Worm (Caenorhabditis elegans): ENCODE results near the gene rab-30.

DNA sequence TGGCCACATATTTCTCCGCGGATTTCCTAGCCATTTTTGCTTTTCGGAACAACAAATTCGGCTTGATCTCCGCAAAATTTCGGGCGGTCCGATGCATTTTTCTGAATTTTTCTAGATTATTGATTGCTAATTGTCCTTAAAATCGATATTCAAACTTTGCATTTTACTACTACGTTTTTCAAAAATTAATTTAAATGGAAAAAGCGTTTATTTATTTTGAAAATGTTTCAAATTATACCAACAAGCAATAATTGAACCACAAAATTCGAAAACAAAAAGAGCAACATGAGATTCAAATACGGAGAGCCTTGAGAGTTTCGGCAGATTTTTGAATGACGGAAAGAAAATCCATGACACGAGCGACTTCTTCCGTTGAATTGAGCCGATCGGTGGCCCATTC, 34.7 kb downstream of the rab-30 start, which contains the start of gene Y45F3A.9:
- TF ChIP-seq cog-1 (tag; optimal IDR thresholded peaks at IDR 0.05) (no peak), tab-1 (GFP tag; IDR thresholded peaks at IDR 0.05) (no peak), flt-1 (GFP tag; IDR thresholded peaks at IDR 0.05) (no peak), klf-2 (GFP tag; conservative IDR thresholded peaks at IDR 0.05) (no peak), ref-1 (GFP tag; conservative IDR thresholded peaks at IDR 0.05) (no peak)

Data from whole organism, midembryonic.